Fruit fly (Drosophila melanogaster) S2 (cell line): Measurements from ENCODE around the gene CG11470.

Source experiments
- CG8478 ChIP-seq: fragments of >200 bp; optimal IDR thresholded peaks from 2 replicates; lab custom pipeline; 2018
- CTCF ChIP-seq, 2 experiments: fragments of >200 bp; optimal IDR thresholded peaks; 2 replicates each; lab custom pipeline; 2018

DNA sequence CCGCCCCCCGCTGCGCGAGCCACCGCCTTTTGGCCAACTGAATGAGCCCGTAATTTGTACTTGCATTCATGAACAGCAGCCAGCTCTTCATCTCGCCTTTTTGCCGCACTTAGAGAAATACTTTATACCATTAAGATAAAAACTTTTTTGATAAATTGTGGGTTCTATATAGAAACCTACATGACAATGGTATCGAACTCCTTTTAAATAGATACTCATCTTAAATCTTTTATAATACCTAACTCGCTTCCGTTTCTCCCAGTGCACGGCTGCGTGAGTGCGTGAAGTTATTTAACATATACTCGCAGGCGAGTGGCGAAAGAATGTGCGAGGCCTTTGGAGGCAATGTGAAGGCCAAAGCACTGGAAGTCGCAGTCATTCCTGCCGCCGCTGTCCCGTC, 36.3 kb upstream of the CG11470 start:
- TF ChIP-seq CG8478 (lab: Kevin White, UChicago) (no peak), CTCF (optimal IDR thresholded peaks at IDR 0.05; lab: Kevin White, UChicago) (no peak)
